Worm (Caenorhabditis elegans): ENCODE measurements around the gene lec-4.

ce11 chrIII:3786427-3786935 lies 13.4 kb upstream of the lec-4 start, which contains the start of gene acy-3:
- TF ChIP-seq him-1 (tag; optimal IDR thresholded peaks at IDR 0.05) (no peak), W03F9.2 (tag; optimal IDR thresholded peaks at IDR 0.05) (no peak)

All from whole organism, L4/young adult.